Fruit fly (Drosophila melanogaster) Kc167 (cell line): ENCODE data around the gene meso18E.

ENCODE experiments used
- Myc ChIP-seq: fragments of >200 bp; optimal IDR thresholded peaks from 2 replicates; lab custom pipeline; 2017; ENCODE audit warnings: missing external identifiers
- insv ChIP-seq: fragments of >200 bp; optimal IDR thresholded peaks from 3 replicates; lab custom pipeline; 2018; ENCODE audit warnings: missing external identifiers
- psq ChIP-seq: fragments of >200 bp; optimal IDR thresholded peaks from 2 replicates; lab custom pipeline; 2017; ENCODE audit warnings: missing external identifiers
- ttk ChIP-seq: sonication (Bioruptor generic); optimal IDR thresholded peaks from 2 replicates; lab custom pipeline; 2017; ENCODE audit warnings: missing external identifiers

DNA sequence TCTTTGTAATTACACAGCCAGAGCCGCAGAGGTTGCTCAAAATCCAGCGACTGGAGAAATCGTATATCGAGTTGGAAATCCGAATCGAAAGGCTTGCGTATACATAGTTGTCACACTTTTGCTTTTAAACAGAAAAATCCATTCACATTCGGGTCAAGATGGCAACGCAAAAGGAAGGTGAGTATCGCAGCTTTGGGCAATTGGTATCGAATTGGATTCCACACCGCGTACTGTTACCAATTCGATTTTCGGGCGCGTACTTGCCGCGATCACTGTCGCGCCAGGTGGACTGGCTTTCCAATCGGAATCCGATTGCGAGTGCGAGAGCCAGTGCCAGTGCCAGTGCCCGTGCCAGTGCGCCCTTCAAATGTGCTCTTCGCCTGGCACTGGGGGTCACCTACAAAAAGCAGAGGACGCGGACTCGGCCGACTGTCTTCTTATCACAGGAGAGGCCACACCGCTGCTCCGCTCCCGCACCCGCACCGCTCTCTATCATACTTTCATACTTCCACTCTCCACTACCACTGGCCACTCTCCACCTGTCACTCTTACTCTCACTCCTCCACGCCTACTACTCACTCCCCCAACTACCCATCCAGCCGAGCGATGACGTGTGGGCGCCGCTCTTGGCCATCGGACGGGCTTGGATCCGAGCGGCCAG lies 45.3 kb downstream of the meso18E start:
- TF ChIP-seq psq (lab: Kevin White, UChicago) = no peak
- TF ChIP-seq Myc (lab: Kevin White, UChicago) = no peak
- TF ChIP-seq insv (lab: Kevin White, UChicago) = no peak
- no peak for TF ChIP-seq ttk (lab: Kevin White, UChicago)
